Worm (Caenorhabditis elegans) whole organism, L3 larva: Measurements from ENCODE around the gene ZC317.6.

Experiments used
- egl-27 ChIP-seq: sonication (generic microtip); optimal IDR thresholded peaks from 4 replicates; lab custom pipeline; 2017; ENCODE audit warnings: missing biosample characterization, missing genetic modification reagents, missing genetic modification characterization
- lin-39 ChIP-seq: fragments of 150-350 bp; optimal IDR thresholded peaks from 2 replicates; lab custom pipeline; 2018; ENCODE audit warnings: missing biosample characterization, missing genetic modification reagents, missing genetic modification characterization
- nhr-23 ChIP-seq: fragments of 150-350 bp; optimal IDR thresholded peaks from 2 replicates; lab custom pipeline; 2014; ENCODE audit warnings: missing biosample characterization, missing genetic modification reagents, missing genetic modification characterization
- nhr-237 ChIP-seq: fragments of 150-350 bp; optimal IDR thresholded peaks from 2 replicates; lab custom pipeline; 2014; ENCODE audit warnings: missing biosample characterization, missing genetic modification characterization
- pha-4 ChIP-seq: fragments of 150-350 bp; optimal IDR thresholded peaks from 2 replicates; lab custom pipeline; 2014; ENCODE audit warnings: missing biosample characterization, missing genetic modification reagents, missing genetic modification characterization
- skn-1 ChIP-seq: fragments of 150-350 bp; optimal IDR thresholded peaks from 2 replicates; lab custom pipeline; 2014; ENCODE audit warnings: missing biosample characterization, missing genetic modification characterization
- snpc-4 ChIP-seq: fragments of 150-350 bp; optimal IDR thresholded peaks from 2 replicates; lab custom pipeline; 2014; ENCODE audit warnings: missing biosample characterization, missing genetic modification characterization

- TF ChIP-seq snpc-4 (tag; lab: Kevin White, UChicago), result no peak
- peak; percentile 9 for TF ChIP-seq pha-4 (tag; lab: Kevin White, UChicago)
- no peak for TF ChIP-seq lin-39 (tag; lab: Kevin White, UChicago)
- TF ChIP-seq nhr-23 (tag; lab: Kevin White, UChicago), result no peak
- TF ChIP-seq egl-27, result no peak
- TF ChIP-seq skn-1, result no peak
- no peak for TF ChIP-seq nhr-237 (tag; lab: Kevin White, UChicago)
Observed at ce11 chrV:5511720-5512119, 43.3 kb upstream of the ZC317.6 start.
